Worm (Caenorhabditis elegans) whole organism, young adult: Measurements from ENCODE around the gene K07E1.1.

ENCODE experiments used
- Y53G8AR.9 ChIP-seq: fragments of 200-800 bp; sonication (Bioruptor generic); conservative IDR thresholded peaks from 2 replicates; pipeline ENCODE4 v1.3.6; 2022; ENCODE audit warnings: missing genetic modification reagents, missing genetic modification characterization, missing compliant biosample characterization
- ama-1 ChIP-seq, 3 experiments: fragments of 150-350 bp in 1 of 3; sonication (generic microtip) in 2 of 3; optimal IDR thresholded peaks; 2 replicates each; lab custom pipeline; 2014 to 2018; ENCODE audit warnings: missing biosample characterization in 2 of 3, missing genetic modification characterization in 2 of 3, missing genetic modification reagents in 2 of 3
- atf-7 ChIP-seq: sonication (generic microtip); optimal IDR thresholded peaks from 2 replicates; lab custom pipeline; 2017; ENCODE audit warnings: mild to moderate bottlenecking, missing genetic modification characterization, missing compliant biosample characterization
- ceh-100 ChIP-seq: fragments of 200-800 bp; sonication (Bioruptor generic); IDR thresholded peaks from 2 replicates; pipeline ENCODE4 v1.3.6; 2022; ENCODE audit warnings: missing genetic modification reagents, missing genetic modification characterization, missing compliant biosample characterization
- efl-1 ChIP-seq: fragments of 150-350 bp; optimal IDR thresholded peaks from 2 replicates; lab custom pipeline; 2014; ENCODE audit warnings: missing biosample characterization, missing genetic modification reagents, missing genetic modification characterization
- nfya-1 ChIP-seq: sonication (generic microtip); optimal IDR thresholded peaks from 2 replicates; lab custom pipeline; 2017; ENCODE audit warnings: antibody characterized with exemption, missing compliant biosample characterization, missing genetic modification characterization, borderline replicate concordance; ENCODE audit not compliant: insufficient read depth
- nfya-2 ChIP-seq: fragments of 200-800 bp; sonication (Bioruptor generic); IDR thresholded peaks from 2 replicates; pipeline ENCODE4 v1.3.6; 2022; ENCODE audit warnings: missing genetic modification reagents, missing genetic modification characterization, missing compliant biosample characterization
- nhr-80 ChIP-seq: sonication (generic microtip); optimal IDR thresholded peaks from 2 replicates; lab custom pipeline; 2016; ENCODE audit warnings: missing genetic modification characterization, missing compliant biosample characterization
- snpc-3.4 ChIP-seq: sonication (generic microtip); optimal IDR thresholded peaks from 2 replicates; lab custom pipeline; 2017; ENCODE audit warnings: missing genetic modification characterization, mild to moderate bottlenecking, missing compliant biosample characterization, antibody characterized with exemption, moderate library complexity, missing genotype, missing genetic modification reagents

DNA sequence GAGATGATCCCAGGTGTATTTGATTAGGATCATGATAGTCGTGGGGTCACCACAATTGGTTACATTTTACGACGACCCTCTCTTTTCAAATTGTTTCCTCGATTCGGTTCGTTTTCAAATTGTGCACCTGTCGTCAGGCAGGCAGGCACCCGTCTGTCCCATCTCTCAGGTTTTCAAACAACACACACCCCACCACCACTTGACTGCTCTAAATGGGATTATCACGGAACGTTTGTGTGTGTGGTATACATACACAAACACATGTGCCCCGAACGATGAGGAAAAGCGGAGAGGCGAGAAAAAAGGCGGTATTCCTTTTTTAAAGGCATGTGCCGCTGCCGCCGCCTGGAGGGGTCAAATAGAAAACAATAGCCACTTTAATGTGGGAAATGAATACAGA lies 34.4 kb downstream of the K07E1.1 start:
- TF ChIP-seq Y53G8AR.9 (no peak), snpc-3.4 (tag; lab: Kevin White, UChicago) (no peak), atf-7 (no peak), nfya-1 (tag; lab: Kevin White, UChicago) (no peak), ama-1 (optimal IDR thresholded peaks at IDR 0.05; lab: Kevin White, UChicago) (no peak), ama-1 (GFP tag; optimal IDR thresholded peaks at IDR 0.05; lab: Kevin White, UChicago) (no peak), nhr-80 (tag; lab: Kevin White, UChicago) (no peak), ceh-100 (no peak), efl-1 (GFP tag; lab: Kevin White, UChicago) (no peak), nfya-2 (GFP tag; lab: Robert Waterston, UW) (no peak)
